Fruit fly (Drosophila melanogaster) whole organism, pupa: ENCODE results near the gene CG14785.
A peak's percentile ranks its signal among the peaks of the same experiment; 100 is the strongest.

Source experiments
- CG10348 ChIP-seq: fragments of 200-800 bp; sonication (Bioruptor generic); IDR thresholded peaks from 2 replicates; pipeline ENCODE4 v1.3.6; 2022; ENCODE audit warnings: missing biosample characterization, missing genetic modification characterization
- CG12605 ChIP-seq: fragments of 200-800 bp; sonication (Bioruptor generic); IDR thresholded peaks from 2 replicates; pipeline ENCODE4 v1.3.6; 2022; ENCODE audit warnings: missing biosample characterization, missing genetic modification characterization
- CG13204 ChIP-seq: fragments of 200-800 bp; sonication (Bioruptor generic); optimal IDR thresholded peaks from 2 replicates; lab custom pipeline; 2018; ENCODE audit warnings: missing biosample characterization, mild to moderate bottlenecking, missing genetic modification characterization, moderate library complexity
- CG14655 ChIP-seq: fragments of 200-800 bp; sonication (Bioruptor generic); optimal IDR thresholded peaks from 3 replicates; lab custom pipeline; 2017; ENCODE audit warnings: mild to moderate bottlenecking, missing biosample characterization, missing genetic modification reagents, missing genetic modification characterization
- CG15710 ChIP-seq: fragments of 200-800 bp; sonication (Bioruptor generic); optimal IDR thresholded peaks from 2 replicates; lab custom pipeline; 2018; ENCODE audit warnings: missing biosample characterization, mild to moderate bottlenecking, missing genetic modification characterization, moderate library complexity
- CG17806 ChIP-seq: fragments of 200-800 bp; sonication (Bioruptor generic); optimal IDR thresholded peaks from 2 replicates; lab custom pipeline; 2018; ENCODE audit warnings: missing biosample characterization, mild to moderate bottlenecking, missing genetic modification characterization, moderate library complexity
- CG32121 ChIP-seq: fragments of 200-800 bp; sonication (Bioruptor generic); IDR thresholded peaks from 2 replicates; pipeline ENCODE4 v1.3.6; 2022; ENCODE audit warnings: missing biosample characterization, missing genetic modification characterization
- CG34367 ChIP-seq: fragments of 200-800 bp; sonication (Bioruptor generic); optimal IDR thresholded peaks from 2 replicates; lab custom pipeline; 2018; ENCODE audit warnings: missing biosample characterization, mild to moderate bottlenecking, missing genetic modification characterization
- CG4496 ChIP-seq: fragments of 200-800 bp; sonication (Bioruptor generic); IDR thresholded peaks from 3 replicates; pipeline ENCODE4 v1.3.6; 2022; ENCODE audit warnings: missing biosample characterization, missing genetic modification characterization
- CG8159 ChIP-seq: fragments of 200-800 bp; sonication (Bioruptor generic); optimal IDR thresholded peaks from 3 replicates; lab custom pipeline; 2018; ENCODE audit warnings: missing biosample characterization, mild to moderate bottlenecking, missing genetic modification characterization, moderate library complexity
- CG8301 ChIP-seq: fragments of 200-800 bp; sonication (Bioruptor generic); optimal IDR thresholded peaks from 2 replicates; lab custom pipeline; 2018; ENCODE audit warnings: missing biosample characterization, mild to moderate bottlenecking, missing genetic modification characterization
- CG9948 ChIP-seq: fragments of 200-800 bp; sonication (Bioruptor generic); optimal IDR thresholded peaks from 2 replicates; lab custom pipeline; 2018; ENCODE audit warnings: missing biosample characterization, mild to moderate bottlenecking, missing genetic modification characterization, moderate library complexity
- D1 ChIP-seq: fragments of 200-800 bp; sonication (Bioruptor generic); optimal IDR thresholded peaks from 2 replicates; lab custom pipeline; 2018; ENCODE audit warnings: missing biosample characterization, mild to moderate bottlenecking, missing genetic modification characterization, moderate library complexity
- EcR ChIP-seq: fragments of 200-800 bp; sonication (Bioruptor generic); optimal IDR thresholded peaks from 3 replicates; lab custom pipeline; 2019; ENCODE audit warnings: missing biosample characterization, missing genetic modification characterization, mild to moderate bottlenecking, moderate library complexity, missing genetic modification reagents
- Ets98B ChIP-seq: fragments of 200-800 bp; sonication (Bioruptor generic); IDR thresholded peaks from 2 replicates; pipeline ENCODE4 v1.3.6; 2022; ENCODE audit warnings: missing biosample characterization, missing genetic modification characterization
- Pif1A ChIP-seq: fragments of 200-800 bp; sonication (Bioruptor generic); optimal IDR thresholded peaks from 3 replicates; lab custom pipeline; 2016; ENCODE audit warnings: missing biosample characterization, missing genetic modification characterization
- Pif1B ChIP-seq: fragments of 200-800 bp; sonication (Bioruptor generic); optimal IDR thresholded peaks from 3 replicates; lab custom pipeline; 2016; ENCODE audit warnings: missing biosample characterization, missing genetic modification characterization
- Snoo ChIP-seq: fragments of 200-800 bp; sonication (Bioruptor generic); optimal IDR thresholded peaks from 3 replicates; lab custom pipeline; 2017; ENCODE audit warnings: missing biosample characterization, mild to moderate bottlenecking, missing genetic modification characterization, inconsistent platforms
- fd96Ca ChIP-seq: fragments of 200-800 bp; sonication (Bioruptor generic); IDR thresholded peaks from 3 replicates; pipeline ENCODE4 v1.3.6; 2022; ENCODE audit warnings: missing biosample characterization, missing genetic modification characterization
- gl ChIP-seq: fragments of 200-800 bp; sonication (Bioruptor generic); optimal IDR thresholded peaks from 2 replicates; lab custom pipeline; 2018; ENCODE audit warnings: missing biosample characterization, mild to moderate bottlenecking, missing genetic modification characterization
- rn ChIP-seq: fragments of 200-800 bp; sonication (Bioruptor generic); IDR thresholded peaks from 2 replicates; pipeline ENCODE4 v1.3.6; 2022; ENCODE audit warnings: missing biosample characterization, missing genetic modification characterization

The CG14785 gene

dm6 chrX:1472222-1472621 is 15.4 kb upstream of the CG14785 start, which contains the start of gene CG14780:
TSS of gene CG14780 (plus strand) at chrX:1472522.
- TF ChIP-seq CG32121 (no peak), Pif1A (GFP tag; lab: Kevin White, UChicago) (no peak), CG17806 (no peak), Pif1B (GFP tag; lab: Kevin White, UChicago) (no peak), CG15710 (no peak), gl (tag; lab: Kevin White, UChicago) (no peak), EcR (no peak), CG10348 (GFP tag; lab: Robert Waterston, UW) (no peak), CG9948 (no peak), Ets98B (no peak), Snoo (tag; lab: Kevin White, UChicago) (no peak), CG8159 (no peak), CG34367 (no peak), CG14655 (GFP tag; lab: Kevin White, UChicago) (no peak), CG12605 (GFP tag; lab: Robert Waterston, UW) (no peak), fd96Ca (GFP tag; lab: Robert Waterston, UW) (no peak)

dm6 chrX:1470562-1470961 is 13.7 kb upstream of the CG14785 start, which contains the start of gene pck:
TSS of gene pck (plus strand) at chrX:1470666.
- TF ChIP-seq Snoo (tag; lab: Kevin White, UChicago) (peak; percentile 10), CG15710 (peak; percentile 18), fd96Ca (GFP tag; lab: Robert Waterston, UW) (peak; percentile 78), CG4496 (GFP tag; lab: Robert Waterston, UW) (peak; percentile 70), CG8159 (peak; percentile 1), CG32121 (peak; percentile 47; the same call in 1 of the 2 replicates), CG9948 (peak; percentile 29), Ets98B (peak; percentile 52; the same call in 1 of the 2 replicates), CG13204 (GFP tag; lab: Kevin White, UChicago) (no peak), CG14655 (GFP tag; lab: Kevin White, UChicago) (no peak), CG17806 (peak; percentile 27)

- no peak for TF ChIP-seq fd96Ca (GFP tag; lab: Robert Waterston, UW)
- no peak for TF ChIP-seq gl (tag; lab: Kevin White, UChicago)
- TF ChIP-seq Ets98B: no peak
- TF ChIP-seq rn (GFP tag; lab: Robert Waterston, UW): no peak
- TF ChIP-seq CG4496 (GFP tag; lab: Robert Waterston, UW): no peak
- TF ChIP-seq CG14655 (GFP tag; lab: Kevin White, UChicago): no peak
- TF ChIP-seq Pif1B (GFP tag; lab: Kevin White, UChicago): no peak
- TF ChIP-seq CG9948: no peak
Measured at dm6 chrX:1469717-1470116, 12.9 kb upstream of the CG14785 start, which contains the start of gene CG32808. TSS of gene CG32808 (minus strand) at chrX:1469817.

dm6 chrX:1467382-1467592 is 10.4 kb upstream of the CG14785 start, which contains the start of gene CG14778:
TSS of gene CG14778 (plus strand) at chrX:1467493.
- TF ChIP-seq CG34367 (no peak), CG9948 (no peak), Pif1B (GFP tag; lab: Kevin White, UChicago) (no peak), rn (GFP tag; lab: Robert Waterston, UW) (no peak), CG10348 (GFP tag; lab: Robert Waterston, UW) (no peak), CG15710 (no peak), CG4496 (GFP tag; lab: Robert Waterston, UW) (no peak), D1 (tag; lab: Kevin White, UChicago) (no peak), Snoo (tag; lab: Kevin White, UChicago) (no peak), CG13204 (GFP tag; lab: Kevin White, UChicago) (no peak), gl (tag; lab: Kevin White, UChicago) (no peak), CG12605 (GFP tag; lab: Robert Waterston, UW) (no peak), fd96Ca (GFP tag; lab: Robert Waterston, UW) (no peak), Pif1A (GFP tag; lab: Kevin White, UChicago) (no peak)

- TF ChIP-seq CG8301 (tag; lab: Kevin White, UChicago) (no peak), CG4496 (GFP tag; lab: Robert Waterston, UW) (peak; percentile 50; the same call in 1 of the 3 replicates), CG13204 (GFP tag; lab: Kevin White, UChicago) (peak; percentile 35)
Measured at dm6 chrX:1466505-1467381, 9.9 kb upstream of the CG14785 start.

- TF ChIP-seq CG4496 (GFP tag; lab: Robert Waterston, UW): peak; percentile 83
- no peak for TF ChIP-seq D1 (tag; lab: Kevin White, UChicago)
- no peak for TF ChIP-seq Pif1A (GFP tag; lab: Kevin White, UChicago)
- TF ChIP-seq fd96Ca (GFP tag; lab: Robert Waterston, UW): peak; percentile 68; the same call in 2 of the 3 replicates
- peak; percentile 26 for TF ChIP-seq CG8159
- no peak for TF ChIP-seq CG13204 (GFP tag; lab: Kevin White, UChicago)
- no peak for TF ChIP-seq Snoo (tag; lab: Kevin White, UChicago)
- peak; percentile 63 for TF ChIP-seq Ets98B
- peak; percentile 22; the same call in 1 of the 2 replicates for TF ChIP-seq CG12605 (GFP tag; lab: Robert Waterston, UW)
- peak; percentile 46 for TF ChIP-seq CG17806
- TF ChIP-seq CG8301 (tag; lab: Kevin White, UChicago): peak; percentile 51
- TF ChIP-seq CG15710: peak; percentile 48
- TF ChIP-seq EcR: no peak
- TF ChIP-seq CG9948: peak; percentile 44
- peak; percentile 70 for TF ChIP-seq CG32121
- TF ChIP-seq CG10348 (GFP tag; lab: Robert Waterston, UW): no peak
- TF ChIP-seq rn (GFP tag; lab: Robert Waterston, UW): 0 out of 2 replicates have a peak, but pooled peaks have one; percentile 28
- peak; percentile 33 for TF ChIP-seq CG34367
- no peak for TF ChIP-seq CG14655 (GFP tag; lab: Kevin White, UChicago)
- TF ChIP-seq Pif1B (GFP tag; lab: Kevin White, UChicago): peak; percentile 54
Measured at dm6 chrX:1465707-1466504, 9.1 kb upstream of the CG14785 start, which contains the start of the genes O-fut2 and CG14777. TSS of gene O-fut2 (minus strand) at chrX:1465996. TSS of gene CG14777 (plus strand) at chrX:1466134.
